Worm (Caenorhabditis elegans) whole organism, young adult: ENCODE data around the gene K05G3.2.

Source experiments
- B0019.2 ChIP-seq: fragments of 200-800 bp; sonication (Bioruptor generic); conservative IDR thresholded peaks from 2 replicates; pipeline ENCODE4 v1.3.6; 2022; ENCODE audit warnings: missing genetic modification reagents, missing genetic modification characterization, missing compliant biosample characterization
- B0336.3 ChIP-seq: fragments of 200-800 bp; sonication (Bioruptor generic); IDR thresholded peaks from 2 replicates; pipeline ENCODE4 v1.3.6; 2022; ENCODE audit warnings: missing genetic modification characterization, missing compliant biosample characterization
- F10E7.11 ChIP-seq: sonication (generic microtip); optimal IDR thresholded peaks from 2 replicates; lab custom pipeline; 2017; ENCODE audit warnings: mild to moderate bottlenecking, missing genetic modification characterization, moderate library complexity, missing compliant biosample characterization
- F52B5.7 ChIP-seq: sonication (generic microtip); optimal IDR thresholded peaks from 2 replicates; lab custom pipeline; 2016; ENCODE audit warnings: mild to moderate bottlenecking, missing genetic modification characterization, missing compliant biosample characterization
- F57A8.1 ChIP-seq: fragments of 200-800 bp; sonication (Bioruptor generic); optimal IDR thresholded peaks from 2 replicates; lab custom pipeline; 2018; ENCODE audit warnings: mild to moderate bottlenecking, missing genetic modification characterization, moderate library complexity, missing compliant biosample characterization
- T26A5.8 ChIP-seq: sonication (generic microtip); optimal IDR thresholded peaks from 2 replicates; lab custom pipeline; 2016; ENCODE audit warnings: missing genetic modification characterization, missing compliant biosample characterization
- Y95B8A.8 ChIP-seq: fragments of 200-800 bp; sonication (Bioruptor generic); IDR thresholded peaks from 2 replicates; pipeline ENCODE4 v1.3.6; 2022; ENCODE audit warnings: missing genetic modification reagents, missing genetic modification characterization, missing compliant biosample characterization
- ZK185.1 ChIP-seq: sonication (generic microtip); optimal IDR thresholded peaks from 2 replicates; lab custom pipeline; 2016; ENCODE audit warnings: mild to moderate bottlenecking, missing genetic modification characterization, missing compliant biosample characterization; ENCODE audit not compliant: poor library complexity, severe bottlenecking
- akir-1 ChIP-seq: fragments of 200-800 bp; sonication (Bioruptor generic); optimal IDR thresholded peaks from 2 replicates; lab custom pipeline; 2018; ENCODE audit warnings: mild to moderate bottlenecking, missing genetic modification characterization, moderate library complexity, missing compliant biosample characterization
- aptf-2 ChIP-seq: fragments of 200-800 bp; sonication (Bioruptor generic); conservative IDR thresholded peaks from 2 replicates; pipeline ENCODE4 v1.3.6; 2022; ENCODE audit warnings: missing genetic modification reagents, missing genetic modification characterization, missing compliant biosample characterization
- atf-7 ChIP-seq: sonication (generic microtip); optimal IDR thresholded peaks from 2 replicates; lab custom pipeline; 2017; ENCODE audit warnings: mild to moderate bottlenecking, missing genetic modification characterization, missing compliant biosample characterization
- attf-5 ChIP-seq: fragments of 200-800 bp; sonication (Bioruptor generic); optimal IDR thresholded peaks from 2 replicates; lab custom pipeline; 2018; ENCODE audit warnings: mild to moderate bottlenecking, missing genetic modification characterization, missing compliant biosample characterization
- attf-6 ChIP-seq: fragments of 200-800 bp; sonication (Bioruptor generic); IDR thresholded peaks from 2 replicates; pipeline ENCODE4 v1.3.6; 2022; ENCODE audit warnings: missing genetic modification reagents, missing genetic modification characterization, missing compliant biosample characterization
- dox-1 ChIP-seq: fragments of 200-800 bp; sonication (Bioruptor generic); IDR thresholded peaks from 2 replicates; pipeline ENCODE4 v1.3.6; 2022; ENCODE audit warnings: missing genetic modification reagents, missing genetic modification characterization, missing compliant biosample characterization
- efl-1 ChIP-seq: fragments of 150-350 bp; optimal IDR thresholded peaks from 2 replicates; lab custom pipeline; 2014; ENCODE audit warnings: missing biosample characterization, missing genetic modification reagents, missing genetic modification characterization
- egl-44 ChIP-seq: fragments of 200-800 bp; sonication (Bioruptor generic); IDR thresholded peaks from 2 replicates; pipeline ENCODE4 v1.3.6; 2022; ENCODE audit warnings: missing genetic modification reagents, missing genetic modification characterization, missing compliant biosample characterization
- ekl-4 ChIP-seq: fragments of 200-800 bp; sonication (Bioruptor generic); IDR thresholded peaks from 2 replicates; pipeline ENCODE4 v1.3.6; 2022; ENCODE audit warnings: missing genetic modification reagents, missing genetic modification characterization, missing compliant biosample characterization
- hlh-12 ChIP-seq: sonication (generic microtip); optimal IDR thresholded peaks from 2 replicates; lab custom pipeline; 2016; ENCODE audit warnings: missing genetic modification characterization, missing compliant biosample characterization
- hlh-26 ChIP-seq: fragments of 200-800 bp; sonication (Bioruptor generic); conservative IDR thresholded peaks from 2 replicates; pipeline ENCODE4 v1.3.6; 2022; ENCODE audit warnings: missing genetic modification reagents, missing genetic modification characterization, missing compliant biosample characterization
- hmg-1.2 ChIP-seq: fragments of 200-800 bp; sonication (Bioruptor generic); IDR thresholded peaks from 2 replicates; pipeline ENCODE4 v1.3.6; 2022; ENCODE audit warnings: missing genetic modification reagents, missing genetic modification characterization, missing compliant biosample characterization
- let-607 ChIP-seq, 2 experiments: fragments of 200-800 bp in 1 of 2; sonication (Bioruptor generic) in 1 of 2; sonication (generic microtip) in 1 of 2; optimal IDR thresholded peaks; 2 replicates each; lab custom pipeline; 2016 to 2018; ENCODE audit warnings: mild to moderate bottlenecking in 2 of 2, missing compliant biosample characterization in 2 of 2, missing genetic modification characterization in 2 of 2, moderate library complexity in 2 of 2, missing genotype in 1 of 2
- lin-35 ChIP-seq, 3 experiments: fragments of 150-350 bp in 2 of 3; sonication (generic microtip) in 1 of 3; optimal IDR thresholded peaks; 2 replicates each; lab custom pipeline; 2014 to 2018; ENCODE audit warnings: missing biosample characterization in 3 of 3, missing genetic modification characterization in 3 of 3, missing genetic modification reagents in 3 of 3
- madf-8 ChIP-seq: fragments of 200-800 bp; sonication (Bioruptor generic); conservative IDR thresholded peaks from 2 replicates; pipeline ENCODE4 v1.3.6; 2022; ENCODE audit warnings: missing genetic modification reagents, missing genetic modification characterization, missing compliant biosample characterization
- mes-4 ChIP-seq: sonication (generic microtip); optimal IDR thresholded peaks from 2 replicates; lab custom pipeline; 2016; ENCODE audit warnings: missing genotype, missing genetic modification characterization, missing compliant biosample characterization
- mxl-1 ChIP-seq: sonication (generic microtip); optimal IDR thresholded peaks from 2 replicates; lab custom pipeline; 2016; ENCODE audit warnings: missing genetic modification characterization, missing compliant biosample characterization
- nhr-120 ChIP-seq: fragments of 200-800 bp; sonication (Bioruptor generic); IDR thresholded peaks from 2 replicates; pipeline ENCODE4 v1.3.6; 2022; ENCODE audit warnings: missing genetic modification characterization, missing compliant biosample characterization
- pbrm-1 ChIP-seq: fragments of 200-800 bp; sonication (Bioruptor generic); IDR thresholded peaks from 2 replicates; pipeline ENCODE4 v1.3.6; 2022; ENCODE audit warnings: missing genetic modification reagents, missing genetic modification characterization, missing compliant biosample characterization
- repo-1 ChIP-seq: sonication (generic microtip); optimal IDR thresholded peaks from 2 replicates; lab custom pipeline; 2017; ENCODE audit warnings: mild to moderate bottlenecking, missing genetic modification characterization, missing compliant biosample characterization
- snpc-1.1 ChIP-seq: sonication (generic microtip); optimal IDR thresholded peaks from 2 replicates; lab custom pipeline; 2017; ENCODE audit warnings: missing genetic modification characterization, mild to moderate bottlenecking, missing compliant biosample characterization, antibody characterized with exemption, moderate library complexity, missing genotype, missing genetic modification reagents; ENCODE audit not compliant: insufficient read depth
- snpc-1.3 ChIP-seq: sonication (generic microtip); optimal IDR thresholded peaks from 2 replicates; lab custom pipeline; 2017; ENCODE audit warnings: missing genetic modification characterization, mild to moderate bottlenecking, missing compliant biosample characterization, antibody characterized with exemption, moderate library complexity, missing genotype, missing genetic modification reagents; ENCODE audit not compliant: insufficient read depth
- snpc-4 ChIP-seq, 5 experiments: fragments of 150-350 bp in 1 of 5; sonication (generic microtip) in 4 of 5; optimal IDR thresholded peaks; 2 replicates each; lab custom pipeline; 2014 to 2018; ENCODE audit warnings: missing genetic modification characterization in 5 of 5, missing biosample characterization in 3 of 5, antibody characterized with exemption in 2 of 5, mild to moderate bottlenecking in 2 of 5, missing compliant biosample characterization in 2 of 5, missing genotype in 2 of 5, moderate library complexity in 2 of 5, missing genetic modification reagents in 1 of 5
- unc-62 ChIP-seq: fragments of 150-350 bp; optimal IDR thresholded peaks from 2 replicates; lab custom pipeline; 2014; ENCODE audit warnings: missing biosample characterization, missing genetic modification reagents, missing genetic modification characterization
- zfh-2 ChIP-seq: fragments of 200-800 bp; sonication (Bioruptor generic); conservative IDR thresholded peaks from 2 replicates; pipeline ENCODE4 v1.3.6; 2022; ENCODE audit warnings: missing genetic modification reagents, missing genetic modification characterization, missing compliant biosample characterization
- ztf-3 ChIP-seq: fragments of 200-800 bp; sonication (Bioruptor generic); optimal IDR thresholded peaks from 2 replicates; lab custom pipeline; 2018; ENCODE audit warnings: mild to moderate bottlenecking, missing genetic modification characterization, missing compliant biosample characterization
- ztf-6 ChIP-seq: fragments of 200-800 bp; sonication (Bioruptor generic); IDR thresholded peaks from 2 replicates; pipeline ENCODE4 v1.3.6; 2022; ENCODE audit warnings: missing genetic modification reagents, missing genetic modification characterization, missing compliant biosample characterization

Gene K05G3.2

ce11 chrX:16540374-16540773 lies 45.6 kb downstream of the K05G3.2 start, which contains the start of gene osm-1:
Gene osm-1 (plus strand): TSS chrX:16540674.
- TF ChIP-seq unc-62 (no peak), B0019.2 (no peak), nhr-120 (no peak), F57A8.1 (no peak), F10E7.11 (no peak)

ce11 chrX:16543887-16544286 lies 49.2 kb downstream of the K05G3.2 start:
- TF ChIP-seq hlh-12 (tag; lab: Kevin White, UChicago) (no peak), ztf-6 (GFP tag; lab: Robert Waterston, UW) (no peak), atf-7 (tag; lab: Kevin White, UChicago) (no peak), unc-62 (no peak), T26A5.8 (tag; lab: Kevin White, UChicago) (no peak), Y95B8A.8 (GFP tag; lab: Robert Waterston, UW) (no peak), lin-35 (GFP tag; optimal IDR thresholded peaks at IDR 0.05; lab: Kevin White, UChicago) (no peak), snpc-1.3 (tag; lab: Kevin White, UChicago) (no peak)

- TF ChIP-seq aptf-2 (GFP tag; lab: Robert Waterston, UW) (no peak), nhr-120 (no peak), B0336.3 (GFP tag; lab: Robert Waterston, UW) (no peak), let-607 (tag; optimal IDR thresholded peaks at IDR 0.05; lab: Kevin White, UChicago) (no peak), repo-1 (tag; lab: Kevin White, UChicago) (no peak), mxl-1 (tag; lab: Kevin White, UChicago) (no peak), madf-8 (GFP tag; lab: Robert Waterston, UW) (no peak), dox-1 (GFP tag; lab: Robert Waterston, UW) (0 out of 2 replicates have a peak, but pooled peaks have one; percentile 18), ZK185.1 (tag; lab: Kevin White, UChicago) (no peak), atf-7 (tag; lab: Kevin White, UChicago) (no peak), snpc-1.1 (peak; percentile 0), egl-44 (GFP tag; lab: Robert Waterston, UW) (no peak), mes-4 (tag; lab: Kevin White, UChicago) (no peak), efl-1 (GFP tag; lab: Kevin White, UChicago) (no peak), hmg-1.2 (no peak), F52B5.7 (no peak), snpc-4 (GFP tag; optimal IDR thresholded peaks at IDR 0.05; lab: Kevin White, UChicago) (no peak), snpc-4 (tag; optimal IDR thresholded peaks at IDR 0.05; lab: Kevin White, UChicago) (peak in 2 of 4 experiments; percentile 81 to 83), snpc-1.3 (tag; lab: Kevin White, UChicago) (no peak), pbrm-1 (GFP tag; lab: Robert Waterston, UW) (no peak), hlh-26 (GFP tag; lab: Robert Waterston, UW) (no peak), ekl-4 (no peak), unc-62 (no peak), ztf-3 (GFP tag; lab: Kevin White, UChicago) (no peak), attf-6 (no peak), ztf-6 (GFP tag; lab: Robert Waterston, UW) (no peak), attf-5 (GFP tag; lab: Kevin White, UChicago) (no peak), zfh-2 (GFP tag; lab: Robert Waterston, UW) (peak; percentile 57), akir-1 (no peak)
These were observed 50.9 kb downstream of the K05G3.2 start for ce11 chrX:16545641-16546040.
